Worm (Caenorhabditis elegans): ENCODE measurements around the gene lips-11.

DNA sequence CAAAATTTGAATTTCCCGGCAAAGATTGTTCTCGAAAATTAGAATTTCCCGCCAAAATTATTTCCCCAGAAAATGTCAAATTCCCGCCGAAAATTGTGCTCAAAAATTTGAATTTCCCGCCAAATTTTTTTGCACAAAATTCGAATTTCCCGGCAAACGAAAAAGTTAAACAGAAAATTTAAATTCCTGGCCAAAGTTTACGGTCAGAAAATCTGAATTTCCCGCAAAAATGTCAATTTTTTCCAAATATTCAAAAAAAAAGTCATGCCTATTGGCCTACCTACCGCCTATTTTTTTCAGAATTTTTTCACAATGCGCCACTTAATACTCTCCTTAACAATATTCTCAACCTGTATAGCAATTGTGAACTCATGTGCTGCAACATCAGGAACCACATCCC is 27.9 kb downstream of the lips-11 start, which contains the start of gene K02E7.1:
- TF ChIP-seq T22C8.4 (GFP tag; IDR thresholded peaks at IDR 0.05) (no peak), flt-1 (GFP tag; IDR thresholded peaks at IDR 0.05) (no peak), tab-1 (GFP tag; IDR thresholded peaks at IDR 0.05) (no peak), ref-1 (GFP tag; conservative IDR thresholded peaks at IDR 0.05) (no peak), klf-2 (GFP tag; conservative IDR thresholded peaks at IDR 0.05) (no peak), ztf-29 (GFP tag; IDR thresholded peaks at IDR 0.05) (no peak), ztf-23 (GFP tag; IDR thresholded peaks at IDR 0.05) (no peak), cog-1 (tag; optimal IDR thresholded peaks at IDR 0.05) (no peak), med-1 (GFP tag; optimal IDR thresholded peaks at IDR 0.05; ENCODE audit: insufficient read depth) (no peak)
